Fruit fly (Drosophila melanogaster): ENCODE data around the gene Cph.

Gene Cph

dm6 chrX:7255153-7255552 is 117.6 kb downstream of the Cph start (continued):
- peak; percentile 9 for TF ChIP-seq Sox102F (GFP tag; optimal IDR thresholded peaks at IDR 0.05)
- TF ChIP-seq dmrt11E (tag; optimal IDR thresholded peaks at IDR 0.05) = no peak
- TF ChIP-seq ab (GFP tag; optimal IDR thresholded peaks at IDR 0.05) = no peak
- TF ChIP-seq CG1233 (GFP tag; optimal IDR thresholded peaks at IDR 0.05) = no peak
- no peak for TF ChIP-seq klu (GFP tag; IDR thresholded peaks at IDR 0.05)
- TF ChIP-seq CG1647 (GFP tag; optimal IDR thresholded peaks at IDR 0.05) = no peak
- no peak for TF ChIP-seq pum (GFP tag; optimal IDR thresholded peaks at IDR 0.05)
- no peak for TF ChIP-seq otp (GFP tag; IDR thresholded peaks at IDR 0.05)
- no peak for TF ChIP-seq CG9797 (GFP tag; optimal IDR thresholded peaks at IDR 0.05)
- no peak for TF ChIP-seq CG2889 (GFP tag; IDR thresholded peaks at IDR 0.05)
- TF ChIP-seq CG13624 (GFP tag; optimal IDR thresholded peaks at IDR 0.05) = no peak
- no peak for TF ChIP-seq CG14014 (GFP tag; IDR thresholded peaks at IDR 0.05)
- no peak for TF ChIP-seq nerfin-2 (GFP tag; IDR thresholded peaks at IDR 0.05; ENCODE audit: partially characterized antibody)
- TF ChIP-seq Hr39 (optimal IDR thresholded peaks at IDR 0.05) = no peak
- no peak for TF ChIP-seq bigmax (GFP tag; optimal IDR thresholded peaks at IDR 0.05)
- TF ChIP-seq mam (GFP tag; optimal IDR thresholded peaks at IDR 0.05) = no peak
- no peak for TF ChIP-seq gcm (GFP tag; optimal IDR thresholded peaks at IDR 0.05)
- TF ChIP-seq CG13424 (tag; optimal IDR thresholded peaks at IDR 0.05) = peak; percentile 3
- peak; percentile 36 for TF ChIP-seq CG2120 (GFP tag; optimal IDR thresholded peaks at IDR 0.05)
- TF ChIP-seq stwl (tag; optimal IDR thresholded peaks at IDR 0.05) = no peak
- TF ChIP-seq sna (GFP tag; IDR thresholded peaks at IDR 0.05; ENCODE audit: partially characterized antibody) = no peak
- TF ChIP-seq CG3726 (GFP tag; IDR thresholded peaks at IDR 0.05) = no peak
- no peak for TF ChIP-seq psq (GFP tag; optimal IDR thresholded peaks at IDR 0.05)
- no peak for TF ChIP-seq twi (tag; optimal IDR thresholded peaks at IDR 0.05)
- TF ChIP-seq da (GFP tag; optimal IDR thresholded peaks at IDR 0.05) = no peak
- TF ChIP-seq CG12071 (GFP tag; optimal IDR thresholded peaks at IDR 0.05) = no peak
- TF ChIP-seq ATbp (GFP tag; optimal IDR thresholded peaks at IDR 0.05) = no peak
- TF ChIP-seq Xrp1 (GFP tag; IDR thresholded peaks at IDR 0.05) = peak; percentile 24; the same call in 1 of the 2 replicates
- TF ChIP-seq sc (optimal IDR thresholded peaks at IDR 0.05) = no peak
- TF ChIP-seq sc (GFP tag; optimal IDR thresholded peaks at IDR 0.05) = no peak
- no peak for TF ChIP-seq CG6254 (GFP tag; optimal IDR thresholded peaks at IDR 0.05)
- TF ChIP-seq Hr51 (GFP tag; optimal IDR thresholded peaks at IDR 0.05) = peak in 1 of 2 experiments; percentile 7

- TF ChIP-seq h (optimal IDR thresholded peaks at IDR 0.05) (no peak), Chrac-16 (GFP tag; optimal IDR thresholded peaks at IDR 0.05) (no peak), CG13775 (GFP tag; optimal IDR thresholded peaks at IDR 0.05) (no peak), Xbp1 (GFP tag; optimal IDR thresholded peaks at IDR 0.05) (no peak), CG31224 (GFP tag; IDR thresholded peaks at IDR 0.05) (no peak), D (optimal IDR thresholded peaks at IDR 0.05) (no peak), D (GFP tag; optimal IDR thresholded peaks at IDR 0.05) (no peak), ato (GFP tag; IDR thresholded peaks at IDR 0.05; ENCODE audit: partially characterized antibody) (no peak), CG33557 (GFP tag; optimal IDR thresholded peaks at IDR 0.05) (no peak), E2f1 (GFP tag; IDR thresholded peaks at IDR 0.05) (no peak), ase (GFP tag; IDR thresholded peaks at IDR 0.05) (no peak), pan (optimal IDR thresholded peaks at IDR 0.05) (no peak), pan (GFP tag; optimal IDR thresholded peaks at IDR 0.05 in 1 of 2, IDR thresholded peaks at IDR 0.05 in 1 of 2) (no peak), CG17802 (tag; optimal IDR thresholded peaks at IDR 0.05) (no peak), CG6272 (GFP tag; IDR thresholded peaks at IDR 0.05) (no peak)
Observed at dm6 chrX:7266604-7267003, 129.1 kb downstream of the Cph start, which contains the start of gene CG1958. TSS of gene CG1958 (plus strand) at chrX:7266904.
